Fruit fly (Drosophila melanogaster): ENCODE measurements around the gene CG5854.

CG5854 gene

DNA sequence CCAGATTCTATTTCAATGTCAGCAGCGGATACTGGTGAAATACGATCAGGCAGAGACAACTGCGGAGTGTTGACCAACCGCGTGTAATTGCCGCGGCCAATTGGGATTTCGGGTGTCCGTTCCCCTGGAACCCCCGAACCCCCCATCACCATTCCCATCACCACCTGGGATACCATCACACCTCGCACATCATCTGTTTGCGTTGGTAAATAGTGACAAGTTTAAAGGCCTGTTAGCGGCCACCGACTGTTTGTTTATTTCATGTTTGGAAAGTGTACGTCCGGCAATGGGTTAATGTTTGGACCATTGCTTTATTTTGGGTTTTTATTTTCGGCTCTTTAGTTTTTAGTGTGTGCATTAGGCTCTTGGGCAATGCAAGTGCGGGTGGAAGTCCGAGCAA, 13.3 kb downstream of the CG5854 start (continued):
- peak in 1 of 2 experiments; percentile 22 for TF ChIP-seq bsh (GFP tag; optimal IDR thresholded peaks at IDR 0.05)
- TF ChIP-seq CG15696 (tag; optimal IDR thresholded peaks at IDR 0.05), result peak; percentile 36
- TF ChIP-seq croc (GFP tag; conservative IDR thresholded peaks at IDR 0.05), result no peak
- 0 out of 3 replicates have a peak, but pooled peaks have one; percentile 25 for TF ChIP-seq otp (GFP tag; IDR thresholded peaks at IDR 0.05)
- no peak for TF ChIP-seq CG30431 (GFP tag; optimal IDR thresholded peaks at IDR 0.05)
- TF ChIP-seq ranshi (GFP tag; IDR thresholded peaks at IDR 0.05), result no peak
- TF ChIP-seq CG13296 (GFP tag; optimal IDR thresholded peaks at IDR 0.05), result peak; percentile 29
- TF ChIP-seq sob (GFP tag; IDR thresholded peaks at IDR 0.05), result no peak
- peak; percentile 12 for TF ChIP-seq tap (tag; optimal IDR thresholded peaks at IDR 0.05)
- TF ChIP-seq Eip74EF (GFP tag; optimal IDR thresholded peaks at IDR 0.05), result no peak
- peak; percentile 27 for TF ChIP-seq CG6854 (GFP tag; optimal IDR thresholded peaks at IDR 0.05)
- peak; percentile 32 for TF ChIP-seq CG31365 (tag; optimal IDR thresholded peaks at IDR 0.05)
- peak; percentile 32 for TF ChIP-seq lab (GFP tag; optimal IDR thresholded peaks at IDR 0.05)
- no peak for TF ChIP-seq slbo (GFP tag; IDR thresholded peaks at IDR 0.05)
- TF ChIP-seq CG9727 (GFP tag; optimal IDR thresholded peaks at IDR 0.05), result no peak
- peak; percentile 71; the same call in 1 of the 3 replicates for TF ChIP-seq ci (GFP tag; IDR thresholded peaks at IDR 0.05)
- peak; percentile 45 for TF ChIP-seq CG3407 (GFP tag; optimal IDR thresholded peaks at IDR 0.05)
- peak; percentile 34 for TF ChIP-seq org-1 (GFP tag; optimal IDR thresholded peaks at IDR 0.05)
- peak; percentile 9 for TF ChIP-seq caup (GFP tag; optimal IDR thresholded peaks at IDR 0.05; ENCODE audit: severe bottlenecking)
- peak; percentile 79 for TF ChIP-seq wek (GFP tag; optimal IDR thresholded peaks at IDR 0.05)
- peak in 1 of 2 experiments; percentile 39 for TF ChIP-seq Hr78 (GFP tag; optimal IDR thresholded peaks at IDR 0.05)
- TF ChIP-seq ewg (GFP tag; optimal IDR thresholded peaks at IDR 0.05), result peak; percentile 1
- peak; percentile 24 for TF ChIP-seq MTF-1 (GFP tag; optimal IDR thresholded peaks at IDR 0.05; ENCODE audit: borderline replicate concordance)
- peak; percentile 54 for TF ChIP-seq CG4707 (GFP tag; optimal IDR thresholded peaks at IDR 0.05)
- TF ChIP-seq danr (GFP tag; IDR thresholded peaks at IDR 0.05), result no peak
- TF ChIP-seq CG17359 (tag; optimal IDR thresholded peaks at IDR 0.05), result peak; percentile 18
- TF ChIP-seq CG32767 (GFP tag; IDR thresholded peaks at IDR 0.05), result no peak
- TF ChIP-seq exex (tag; optimal IDR thresholded peaks at IDR 0.05), result peak; percentile 8
- no peak for TF ChIP-seq CG11695 (GFP tag; IDR thresholded peaks at IDR 0.05)
- peak; percentile 2 for TF ChIP-seq CoRest (tag; optimal IDR thresholded peaks at IDR 0.05)
- TF ChIP-seq CG11723 (GFP tag; optimal IDR thresholded peaks at IDR 0.05), result peak; percentile 4
- no peak for TF ChIP-seq ap (GFP tag; IDR thresholded peaks at IDR 0.05)
- no peak for TF ChIP-seq CG4730 (GFP tag; IDR thresholded peaks at IDR 0.05)
- TF ChIP-seq CG31441 (GFP tag; IDR thresholded peaks at IDR 0.05), result no peak; the same call in 1 of the 2 replicates
- TF ChIP-seq mirr (GFP tag; optimal IDR thresholded peaks at IDR 0.05), result peak; percentile 65
- TF ChIP-seq vvl (GFP tag; IDR thresholded peaks at IDR 0.05), result 0 out of 2 replicates have a peak, but pooled peaks have one; percentile 15
- peak; percentile 43 for TF ChIP-seq CG2875 (GFP tag; optimal IDR thresholded peaks at IDR 0.05)
- TF ChIP-seq CG10209 (GFP tag; optimal IDR thresholded peaks at IDR 0.05), result peak; percentile 19
- peak; percentile 37 for TF ChIP-seq CG7987 (GFP tag; optimal IDR thresholded peaks at IDR 0.05)
- peak; percentile 36 for TF ChIP-seq CG12769 (tag; optimal IDR thresholded peaks at IDR 0.05)
- TF ChIP-seq Max (GFP tag; optimal IDR thresholded peaks at IDR 0.05), result no peak
- TF ChIP-seq CG4854 (GFP tag; optimal IDR thresholded peaks at IDR 0.05), result no peak
- TF ChIP-seq run (tag; optimal IDR thresholded peaks at IDR 0.05), result peak; percentile 7
- peak; percentile 31 for TF ChIP-seq CG13424 (tag; optimal IDR thresholded peaks at IDR 0.05)
- TF ChIP-seq CG1603 (tag; optimal IDR thresholded peaks at IDR 0.05), result peak; percentile 34
- no peak for TF ChIP-seq tup (GFP tag; optimal IDR thresholded peaks at IDR 0.05)
- peak; percentile 47 for TF ChIP-seq CG17568 (GFP tag; optimal IDR thresholded peaks at IDR 0.05)
- peak; percentile 66 for TF ChIP-seq CG12071 (GFP tag; optimal IDR thresholded peaks at IDR 0.05)
